Fruit fly (Drosophila melanogaster) whole organism, prepupa: ENCODE results near the gene CG7275.
A peak's percentile ranks its signal among the peaks of the same experiment; 100 is the strongest.

Experiments used
- Blimp-1 ChIP-seq: fragments of 200-800 bp; sonication (Bioruptor generic); optimal IDR thresholded peaks from 3 replicates; lab custom pipeline; 2017; ENCODE audit warnings: missing biosample characterization, missing genetic modification characterization, mild to moderate bottlenecking, moderate library complexity, missing genetic modification reagents
- CG10631 ChIP-seq: fragments of 200-800 bp; sonication (Bioruptor generic); optimal IDR thresholded peaks from 2 replicates; lab custom pipeline; 2016; ENCODE audit warnings: missing biosample characterization, missing genetic modification characterization
- CG10669 ChIP-seq: fragments of 200-800 bp; sonication (Bioruptor generic); optimal IDR thresholded peaks from 3 replicates; lab custom pipeline; 2018; ENCODE audit warnings: missing biosample characterization, mild to moderate bottlenecking, missing genetic modification characterization, moderate library complexity
- CG11294 ChIP-seq: fragments of 200-800 bp; sonication (Bioruptor generic); IDR thresholded peaks from 2 replicates; pipeline ENCODE4 v1.3.6; 2022; ENCODE audit warnings: missing biosample characterization, missing genetic modification characterization
- CG11762 ChIP-seq: fragments of 200-800 bp; sonication (Bioruptor generic); optimal IDR thresholded peaks from 3 replicates; lab custom pipeline; 2016; ENCODE audit warnings: missing biosample characterization, missing genetic modification characterization; ENCODE audit not compliant: insufficient read depth
- CG11902 ChIP-seq: fragments of 200-800 bp; sonication (Bioruptor generic); optimal IDR thresholded peaks from 3 replicates; lab custom pipeline; 2016; ENCODE audit warnings: missing biosample characterization, missing genetic modification characterization
- CG15336 ChIP-seq: fragments of 200-800 bp; sonication (Bioruptor generic); IDR thresholded peaks from 2 replicates; pipeline ENCODE4 v1.3.6; 2022; ENCODE audit warnings: missing biosample characterization, missing genetic modification characterization
- CG1621 ChIP-seq: fragments of 200-800 bp; sonication (Bioruptor generic); optimal IDR thresholded peaks from 3 replicates; lab custom pipeline; 2018; ENCODE audit warnings: missing biosample characterization, mild to moderate bottlenecking, missing genetic modification characterization
- CG16779 ChIP-seq: fragments of 200-800 bp; sonication (Bioruptor generic); optimal IDR thresholded peaks from 3 replicates; lab custom pipeline; 2017; ENCODE audit warnings: missing biosample characterization, mild to moderate bottlenecking, missing genetic modification characterization
- CG31627 ChIP-seq: fragments of 200-800 bp; sonication (Bioruptor generic); optimal IDR thresholded peaks from 3 replicates; lab custom pipeline; 2016; ENCODE audit warnings: missing biosample characterization, missing genetic modification characterization
- CG3919 ChIP-seq: fragments of 200-800 bp; sonication (Bioruptor generic); optimal IDR thresholded peaks from 3 replicates; lab custom pipeline; 2016; ENCODE audit warnings: missing biosample characterization, missing genetic modification characterization
- CG4318 ChIP-seq: fragments of 200-800 bp; sonication (Bioruptor generic); optimal IDR thresholded peaks from 3 replicates; lab custom pipeline; 2017; ENCODE audit warnings: missing biosample characterization, mild to moderate bottlenecking, missing genetic modification characterization
- CG6808 ChIP-seq: fragments of 200-800 bp; sonication (Bioruptor generic); optimal IDR thresholded peaks from 3 replicates; lab custom pipeline; 2017; ENCODE audit warnings: missing biosample characterization, missing genetic modification characterization, mild to moderate bottlenecking, moderate library complexity, missing genetic modification reagents
- CG6854 ChIP-seq: fragments of 200-800 bp; sonication (Bioruptor generic); optimal IDR thresholded peaks from 2 replicates; lab custom pipeline; 2017; ENCODE audit warnings: missing biosample characterization, mild to moderate bottlenecking, missing genetic modification characterization
- CG7368 ChIP-seq: fragments of 200-800 bp; sonication (Bioruptor generic); optimal IDR thresholded peaks from 3 replicates; lab custom pipeline; 2016; ENCODE audit warnings: missing biosample characterization, missing genetic modification characterization
- CG8119 ChIP-seq: fragments of 200-800 bp; sonication (Bioruptor generic); IDR thresholded peaks from 3 replicates; pipeline ENCODE4 v1.3.6; 2022; ENCODE audit warnings: missing biosample characterization, missing genetic modification characterization
- CG8319 ChIP-seq: fragments of 200-800 bp; sonication (Bioruptor generic); optimal IDR thresholded peaks from 3 replicates; lab custom pipeline; 2016; ENCODE audit warnings: missing biosample characterization, missing genetic modification characterization
- CG8632 ChIP-seq: fragments of 200-800 bp; sonication (Bioruptor generic); optimal IDR thresholded peaks from 3 replicates; lab custom pipeline; 2016; ENCODE audit warnings: missing biosample characterization, missing genetic modification characterization
- CG9139 ChIP-seq: fragments of 200-800 bp; sonication (Bioruptor generic); optimal IDR thresholded peaks from 3 replicates; lab custom pipeline; 2017; ENCODE audit warnings: missing biosample characterization, mild to moderate bottlenecking, missing genetic modification characterization
- Eip75B ChIP-seq: fragments of 200-800 bp; sonication (Bioruptor generic); optimal IDR thresholded peaks from 3 replicates; lab custom pipeline; 2016; ENCODE audit warnings: missing biosample characterization, missing genetic modification characterization
- Eip78C ChIP-seq: fragments of 200-800 bp; sonication (Bioruptor generic); peaks from one replicate; lab custom pipeline; 2016; ENCODE audit warnings: missing biosample characterization, missing genetic modification characterization
- Eip93F ChIP-seq: fragments of 200-800 bp; sonication (Bioruptor generic); optimal IDR thresholded peaks from 2 replicates; lab custom pipeline; 2016; ENCODE audit warnings: missing biosample characterization, mild to moderate bottlenecking, missing genetic modification characterization
- Ets96B ChIP-seq: fragments of 200-800 bp; optimal IDR thresholded peaks from 2 replicates; lab custom pipeline; 2019; ENCODE audit warnings: missing biosample characterization, mild to moderate bottlenecking, missing genetic modification characterization, moderate library complexity
- Gug ChIP-seq: fragments of 200-800 bp; sonication (Bioruptor generic); IDR thresholded peaks from 2 replicates; pipeline ENCODE4 v1.3.6; 2022; ENCODE audit warnings: missing biosample characterization, missing genetic modification characterization
- Hr38 ChIP-seq: sonication (Bioruptor generic); optimal IDR thresholded peaks from 2 replicates; lab custom pipeline; 2016; ENCODE audit warnings: missing biosample characterization, missing genetic modification characterization
- Lpt ChIP-seq: fragments of 200-800 bp; sonication (Bioruptor generic); optimal IDR thresholded peaks from 3 replicates; lab custom pipeline; 2016; ENCODE audit warnings: missing biosample characterization, missing genetic modification characterization
- OdsH ChIP-seq: fragments of 200-800 bp; sonication (Bioruptor generic); optimal IDR thresholded peaks from 3 replicates; lab custom pipeline; 2016; ENCODE audit warnings: missing biosample characterization, missing genetic modification characterization
- Sox102F ChIP-seq: fragments of 200-800 bp; sonication (Bioruptor generic); optimal IDR thresholded peaks from 2 replicates; lab custom pipeline; 2016; ENCODE audit warnings: missing biosample characterization, mild to moderate bottlenecking, missing genetic modification characterization
- achi ChIP-seq: fragments of 200-800 bp; sonication (Bioruptor generic); optimal IDR thresholded peaks from 3 replicates; lab custom pipeline; 2016; ENCODE audit warnings: missing biosample characterization, missing genetic modification characterization
- acj6 ChIP-seq: fragments of 200-800 bp; sonication (Bioruptor generic); optimal IDR thresholded peaks from 3 replicates; lab custom pipeline; 2016; ENCODE audit warnings: missing biosample characterization, missing genetic modification characterization
- cyc ChIP-seq: fragments of 200-800 bp; sonication (Bioruptor generic); optimal IDR thresholded peaks from 3 replicates; lab custom pipeline; 2016; ENCODE audit warnings: missing biosample characterization, missing genetic modification characterization
- dsx ChIP-seq: fragments of 200-800 bp; optimal IDR thresholded peaks from 3 replicates; lab custom pipeline; 2019; ENCODE audit warnings: missing biosample characterization, mild to moderate bottlenecking, missing genetic modification characterization, moderate library complexity; ENCODE audit not compliant: poor library complexity, severe bottlenecking
- eg ChIP-seq: fragments of 200-800 bp; sonication (Bioruptor generic); IDR thresholded peaks from 3 replicates; pipeline ENCODE4 v1.3.6; 2022; ENCODE audit warnings: missing biosample characterization, missing genetic modification characterization
- esn ChIP-seq: fragments of 200-800 bp; sonication (Bioruptor generic); optimal IDR thresholded peaks from 2 replicates; lab custom pipeline; 2016; ENCODE audit warnings: missing biosample characterization, mild to moderate bottlenecking, missing genetic modification characterization, moderate library complexity
- lz ChIP-seq: fragments of 200-800 bp; sonication (Bioruptor generic); optimal IDR thresholded peaks from 3 replicates; lab custom pipeline; 2016; ENCODE audit warnings: missing biosample characterization, missing genetic modification characterization
- net ChIP-seq: fragments of 200-800 bp; sonication (Bioruptor generic); optimal IDR thresholded peaks from 3 replicates; lab custom pipeline; 2016; ENCODE audit warnings: missing biosample characterization, missing genetic modification characterization
- pdm3 ChIP-seq: fragments of 200-800 bp; sonication (Bioruptor generic); optimal IDR thresholded peaks from 3 replicates; lab custom pipeline; 2016; ENCODE audit warnings: missing biosample characterization, missing genetic modification characterization
- salr ChIP-seq, 2 experiments: fragments of 200-800 bp; sonication (Bioruptor generic); optimal IDR thresholded peaks; 3 replicates each; lab custom pipeline; 2016 to 2018; ENCODE audit warnings: missing biosample characterization in 2 of 2, missing genetic modification characterization in 2 of 2, mild to moderate bottlenecking in 1 of 2
- svp ChIP-seq: fragments of 200-800 bp; sonication (Bioruptor generic); peaks from one replicate; lab custom pipeline; 2016; ENCODE audit warnings: missing biosample characterization, missing genetic modification characterization
- vri ChIP-seq: fragments of 200-800 bp; sonication (Bioruptor generic); optimal IDR thresholded peaks from 3 replicates; lab custom pipeline; 2016; ENCODE audit warnings: missing biosample characterization, mild to moderate bottlenecking, missing genetic modification characterization

The CG7275 gene

DNA sequence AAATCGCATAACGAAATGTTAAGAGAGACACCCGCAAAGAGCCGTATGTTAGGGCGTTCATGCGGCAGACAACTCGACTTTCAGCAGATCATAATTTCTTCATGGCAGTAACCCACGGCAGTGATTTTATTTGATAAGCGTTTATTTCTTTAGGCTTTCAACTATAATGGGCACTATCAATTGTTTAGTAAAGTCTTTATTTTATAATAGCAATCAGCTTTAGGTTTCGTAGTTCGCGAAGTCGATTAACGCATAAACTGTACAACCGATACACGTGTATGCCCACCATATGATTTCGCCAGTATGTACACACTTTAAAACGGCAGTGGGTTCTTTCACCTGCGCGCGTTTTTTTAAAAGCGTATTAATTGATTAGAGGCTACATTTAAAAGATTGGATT is 9.5 kb downstream of the CG7275 start, which contains the start of gene CG7841 (continued):
- TF ChIP-seq pdm3 (peak; percentile 98), salr (GFP tag; optimal IDR thresholded peaks at IDR 0.05; lab: Kevin White, UChicago) (peak; percentile 93 to 95), CG1621 (tag; lab: Kevin White, UChicago) (peak; percentile 97), CG3919 (GFP tag; lab: Kevin White, UChicago) (peak; percentile 99), CG10669 (GFP tag; lab: Kevin White, UChicago) (peak; percentile 98), CG11762 (GFP tag; lab: Kevin White, UChicago) (peak; percentile 96), Hr38 (GFP tag; lab: Kevin White, UChicago) (peak; percentile 40), CG8319 (GFP tag; lab: Kevin White, UChicago) (peak; percentile 95), CG31627 (GFP tag; lab: Kevin White, UChicago) (peak; percentile 97), CG8632 (GFP tag; lab: Kevin White, UChicago) (peak; percentile 97), Lpt (GFP tag; lab: Kevin White, UChicago) (peak; percentile 96), net (GFP tag; lab: Kevin White, UChicago) (peak; percentile 98), CG9139 (GFP tag; lab: Kevin White, UChicago) (peak; percentile 97)

DNA sequence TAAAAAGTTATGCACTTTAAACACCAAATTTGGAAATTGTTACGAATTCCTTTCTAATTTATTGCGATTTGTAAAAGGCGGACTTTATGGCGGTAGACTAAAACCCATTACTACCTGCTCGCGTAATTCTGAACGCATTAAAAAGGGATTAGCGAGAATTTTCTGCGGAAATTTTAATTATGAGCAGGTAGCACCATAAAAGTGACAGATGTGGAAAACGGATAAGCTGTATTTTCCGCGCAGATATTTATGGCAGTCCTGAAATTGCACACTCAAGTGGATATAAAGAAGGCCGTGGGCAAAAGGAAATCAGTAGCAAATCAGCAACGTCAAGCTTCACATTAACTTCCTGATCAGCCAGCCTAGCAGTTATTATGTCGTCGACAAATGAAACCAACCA is 10.0 kb downstream of the CG7275 start, which contains the start of gene Z600:
TSS of gene Z600 (plus strand) at position 312 of the 400 bp plus-strand sequence.
- TF ChIP-seq CG8319 (GFP tag; lab: Kevin White, UChicago) (no peak), CG15336 (GFP tag; lab: Robert Waterston, UW) (no peak), CG10669 (GFP tag; lab: Kevin White, UChicago) (no peak), OdsH (GFP tag; lab: Kevin White, UChicago) (no peak), Lpt (GFP tag; lab: Kevin White, UChicago) (no peak), achi (GFP tag; lab: Kevin White, UChicago) (no peak), eg (GFP tag; lab: Robert Waterston, UW) (no peak), CG6808 (GFP tag; lab: Kevin White, UChicago) (no peak), CG11902 (GFP tag; lab: Kevin White, UChicago) (no peak), CG3919 (GFP tag; lab: Kevin White, UChicago) (no peak), CG11762 (GFP tag; lab: Kevin White, UChicago) (no peak), acj6 (no peak), CG9139 (GFP tag; lab: Kevin White, UChicago) (no peak)

DNA sequence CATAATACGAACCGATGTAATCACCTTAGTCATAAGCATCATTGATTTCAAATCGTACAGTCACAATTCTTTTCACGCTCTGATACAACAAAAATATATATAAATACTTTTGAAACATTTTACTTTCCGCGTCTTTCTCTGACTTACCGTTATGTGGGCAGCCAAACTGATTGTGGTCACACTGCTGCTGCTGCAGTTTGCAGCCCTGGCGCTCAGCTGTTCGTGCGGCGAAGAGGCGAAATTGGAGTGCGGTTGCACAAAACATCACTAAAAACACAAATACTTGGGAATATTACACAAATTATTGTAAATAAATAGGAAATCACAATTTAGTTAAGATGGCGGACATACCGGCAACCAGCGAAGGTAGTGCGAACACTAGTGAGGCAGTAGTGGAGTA is 10.6 kb downstream of the CG7275 start, which contains the start of the genes gdl and gdl-ORF39:
TSS of gene gdl (plus strand) at position 48 of the 400 bp plus-strand sequence.
TSS of gene gdl-ORF39 (plus strand) at position 48 of the 400 bp plus-strand sequence.
- no peak for TF ChIP-seq CG6854 (GFP tag; lab: Kevin White, UChicago)
- peak; percentile 64 for TF ChIP-seq Eip78C (GFP tag; lab: Kevin White, UChicago)
- TF ChIP-seq, all 60 proteins: peak for 1

DNA sequence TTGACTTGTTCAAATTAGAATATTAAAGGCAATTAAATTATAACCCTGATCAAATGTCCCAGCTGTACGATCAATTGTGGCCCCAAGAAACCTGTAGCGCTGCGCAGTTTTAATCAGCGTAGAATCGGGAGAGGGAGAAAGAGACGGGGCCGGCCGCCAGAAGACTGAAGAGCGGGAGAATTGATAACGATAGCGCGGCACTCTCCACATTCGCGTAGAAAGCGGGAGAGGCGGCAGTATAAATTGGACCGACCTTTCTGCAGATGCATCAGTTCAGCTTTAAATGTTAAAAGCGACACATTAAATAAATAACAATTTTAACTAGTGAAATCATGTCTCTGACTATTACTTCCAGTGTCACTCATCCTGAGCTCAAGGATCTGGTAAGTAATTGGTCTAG is 12.0 kb downstream of the CG7275 start, which contains the start of gene MsrA:
TSS of gene MsrA (plus strand) at position 266 of the 400 bp plus-strand sequence.
- TF ChIP-seq achi (GFP tag; lab: Kevin White, UChicago), result no peak
- no peak for TF ChIP-seq CG6808 (GFP tag; lab: Kevin White, UChicago)
- no peak for TF ChIP-seq cyc (GFP tag; lab: Kevin White, UChicago)
- no peak for TF ChIP-seq Lpt (GFP tag; lab: Kevin White, UChicago)
- no peak for TF ChIP-seq lz (GFP tag; lab: Kevin White, UChicago)
- no peak for TF ChIP-seq Hr38 (GFP tag; lab: Kevin White, UChicago)
- TF ChIP-seq acj6, result no peak
- TF ChIP-seq CG4318 (GFP tag; lab: Kevin White, UChicago), result no peak
- TF ChIP-seq vri (GFP tag; lab: Kevin White, UChicago), result peak; percentile 37
- TF ChIP-seq svp (GFP tag; lab: Kevin White, UChicago), result peak; percentile 80
- peak; percentile 70 for TF ChIP-seq Eip78C (GFP tag; lab: Kevin White, UChicago)
- no peak for TF ChIP-seq CG10631
- TF ChIP-seq Gug (GFP tag; lab: Robert Waterston, UW), result no peak
- no peak for TF ChIP-seq Eip93F (GFP tag; lab: Kevin White, UChicago)
- no peak for TF ChIP-seq Ets96B (tag; lab: Kevin White, UChicago)
- 0 out of 3 replicates have a peak, but pooled peaks have one; percentile 16 for TF ChIP-seq CG8119 (GFP tag; lab: Robert Waterston, UW)
- TF ChIP-seq Blimp-1, result no peak
- TF ChIP-seq CG11294 (GFP tag; lab: Robert Waterston, UW), result no peak
- TF ChIP-seq CG7368 (GFP tag; lab: Kevin White, UChicago), result no peak
- no peak for TF ChIP-seq Sox102F (GFP tag; lab: Kevin White, UChicago)
- no peak for TF ChIP-seq pdm3
- no peak for TF ChIP-seq CG16779 (tag; lab: Kevin White, UChicago)
- TF ChIP-seq CG8319 (GFP tag; lab: Kevin White, UChicago), result no peak
- TF ChIP-seq Eip75B, result peak; percentile 17
- peak; percentile 7 for TF ChIP-seq esn (GFP tag; lab: Kevin White, UChicago)
- no peak for TF ChIP-seq dsx (GFP tag; lab: Kevin White, UChicago)
- TF ChIP-seq, all 60 proteins: peak for 6
